Worm (Caenorhabditis elegans) whole organism, midembryonic: ENCODE data around the gene str-170.

ENCODE experiments used
- T22C8.4 ChIP-seq: fragments of 200-800 bp; sonication (Bioruptor generic); IDR thresholded peaks from 2 replicates; pipeline ENCODE4 v1.3.6; 2022; ENCODE audit warnings: missing genetic modification characterization, missing compliant biosample characterization
- flt-1 ChIP-seq: fragments of 200-800 bp; sonication (Bioruptor generic); IDR thresholded peaks from 2 replicates; pipeline ENCODE4 v1.3.6; 2022; ENCODE audit warnings: missing genetic modification characterization, missing compliant biosample characterization
- klf-2 ChIP-seq: fragments of 200-800 bp; sonication (Bioruptor generic); conservative IDR thresholded peaks from 2 replicates; pipeline ENCODE4 v1.3.6; 2022; ENCODE audit warnings: missing genetic modification reagents, missing genetic modification characterization, missing compliant biosample characterization
- tab-1 ChIP-seq: fragments of 200-800 bp; sonication (Bioruptor generic); IDR thresholded peaks from 2 replicates; pipeline ENCODE4 v1.3.6; 2022; ENCODE audit warnings: missing genetic modification characterization, missing compliant biosample characterization

DNA sequence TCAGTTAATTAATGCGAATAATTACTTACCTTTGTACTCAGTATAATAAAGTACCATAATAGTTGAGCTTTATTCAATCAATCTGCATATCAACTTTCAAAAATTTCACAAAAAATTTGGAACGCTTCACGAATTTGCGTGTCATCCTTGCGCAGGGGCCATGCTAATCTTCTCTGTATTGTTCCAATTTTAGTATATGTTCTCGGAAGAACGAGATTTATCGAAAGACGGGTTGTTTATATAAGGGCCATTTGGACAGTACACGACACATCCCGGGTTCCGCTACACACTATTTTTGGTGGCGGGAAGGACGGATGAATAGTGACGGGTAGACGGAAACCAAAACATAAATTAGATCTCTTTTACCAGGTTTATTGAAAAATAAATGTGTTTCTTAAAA is 12.7 kb upstream of the str-170 start:
- TF ChIP-seq T22C8.4 (GFP tag; lab: Robert Waterston, UW) (no peak), flt-1 (GFP tag; lab: Robert Waterston, UW) (0 out of 2 replicates have a peak, but pooled peaks have one; percentile 22), klf-2 (GFP tag; lab: Robert Waterston, UW) (no peak), tab-1 (no peak)
